Fruit fly (Drosophila melanogaster) whole organism, embryonic: ENCODE measurements around the gene CG18302.

Experiments
- Abd-B ChIP-seq: fragments of 200-800 bp; sonication (Bioruptor generic); optimal IDR thresholded peaks from 2 replicates; lab custom pipeline; 2018; ENCODE audit warnings: missing biosample characterization, mild to moderate bottlenecking, missing genetic modification characterization, moderate library complexity
- Antp ChIP-seq: fragments of 200-800 bp; sonication (Bioruptor generic); optimal IDR thresholded peaks from 3 replicates; lab custom pipeline; 2016; ENCODE audit warnings: missing biosample characterization, missing genetic modification characterization
- Bdp1 ChIP-seq: fragments of 200-800 bp; sonication (Bioruptor generic); optimal IDR thresholded peaks from 3 replicates; lab custom pipeline; 2016; ENCODE audit warnings: missing biosample characterization, missing genetic modification characterization
- Blimp-1 ChIP-seq: fragments of 200-800 bp; sonication (Bioruptor generic); optimal IDR thresholded peaks from 3 replicates; lab custom pipeline; 2018; ENCODE audit warnings: missing biosample characterization, missing genetic modification characterization, mild to moderate bottlenecking, moderate library complexity, missing genetic modification reagents
- CG10959 ChIP-seq: fragments of 200-800 bp; sonication (Bioruptor generic); IDR thresholded peaks from 2 replicates; pipeline ENCODE4 v1.3.6; 2022; ENCODE audit warnings: missing biosample characterization, missing genetic modification characterization
- CG14050 ChIP-seq: fragments of 200-800 bp; sonication (Bioruptor generic); IDR thresholded peaks from 3 replicates; pipeline ENCODE4 v1.3.6; 2022; ENCODE audit warnings: missing biosample characterization, missing genetic modification characterization
- CG14860 ChIP-seq: fragments of 200-800 bp; sonication (Bioruptor generic); IDR thresholded peaks from 3 replicates; pipeline ENCODE4 v1.3.6; 2022; ENCODE audit warnings: missing biosample characterization, missing genetic modification characterization; ENCODE audit not compliant: partially characterized antibody
- CG1529 ChIP-seq: fragments of 200-800 bp; sonication (Bioruptor generic); optimal IDR thresholded peaks from 3 replicates; lab custom pipeline; 2018; ENCODE audit warnings: missing biosample characterization, missing genetic modification characterization
- CG2129 ChIP-seq: fragments of 200-800 bp; sonication (Bioruptor generic); IDR thresholded peaks from 2 replicates; pipeline ENCODE4 v1.3.6; 2022; ENCODE audit warnings: missing biosample characterization, missing genetic modification characterization; ENCODE audit not compliant: partially characterized antibody
- CG31388 ChIP-seq: fragments of 200-800 bp; sonication (Bioruptor generic); optimal IDR thresholded peaks from 2 replicates; lab custom pipeline; 2016; ENCODE audit warnings: missing biosample characterization, missing genetic modification characterization
- CG3407 ChIP-seq: fragments of 200-800 bp; sonication (Bioruptor generic); optimal IDR thresholded peaks from 2 replicates; lab custom pipeline; 2018; ENCODE audit warnings: missing biosample characterization, mild to moderate bottlenecking, missing genetic modification characterization
- CG34376 ChIP-seq: fragments of 200-800 bp; sonication (Bioruptor generic); optimal IDR thresholded peaks from 2 replicates; lab custom pipeline; 2018; ENCODE audit warnings: missing biosample characterization, mild to moderate bottlenecking, missing genetic modification characterization
- CG3847 ChIP-seq: fragments of 200-800 bp; sonication (Bioruptor generic); IDR thresholded peaks from 2 replicates; pipeline ENCODE4 v1.3.6; 2022; ENCODE audit warnings: missing biosample characterization, missing genetic modification characterization
- CG3995 ChIP-seq: fragments of 200-800 bp; sonication (Bioruptor generic); optimal IDR thresholded peaks from 3 replicates; lab custom pipeline; 2016; ENCODE audit warnings: missing biosample characterization, missing genetic modification characterization
- CG5180 ChIP-seq: fragments of 200-800 bp; sonication (Bioruptor generic); optimal IDR thresholded peaks from 3 replicates; lab custom pipeline; 2017; ENCODE audit warnings: missing biosample characterization, missing genetic modification characterization, mild to moderate bottlenecking, moderate library complexity, missing genetic modification reagents
- CG6254 ChIP-seq: fragments of 200-800 bp; sonication (Bioruptor generic); optimal IDR thresholded peaks from 3 replicates; lab custom pipeline; 2017; ENCODE audit warnings: mild to moderate bottlenecking, missing biosample characterization, missing genetic modification reagents, missing genetic modification characterization
- CG9609 ChIP-seq: fragments of 200-800 bp; sonication (Bioruptor generic); optimal IDR thresholded peaks from 3 replicates; lab custom pipeline; 2016; ENCODE audit warnings: missing biosample characterization, missing genetic modification characterization
- Dad ChIP-seq: fragments of 200-800 bp; sonication (Bioruptor generic); optimal IDR thresholded peaks from 3 replicates; lab custom pipeline; 2016; ENCODE audit warnings: missing biosample characterization, missing genetic modification characterization
- Dbx ChIP-seq: fragments of 200-800 bp; sonication (Bioruptor generic); IDR thresholded peaks from 3 replicates; pipeline ENCODE4 v1.3.6; 2022; ENCODE audit warnings: missing biosample characterization, missing genetic modification characterization
- HHEX ChIP-seq: fragments of 200-800 bp; sonication (Bioruptor generic); optimal IDR thresholded peaks from 3 replicates; lab custom pipeline; 2017; ENCODE audit warnings: missing biosample characterization, mild to moderate bottlenecking, missing genetic modification characterization, missing genetic modification reagents
- Hr51 ChIP-seq, 2 experiments: fragments of 200-800 bp; sonication (Bioruptor generic); optimal IDR thresholded peaks; 2 replicates in 1 of 2; 3 replicates in 1 of 2; lab custom pipeline; 2016 to 2018; ENCODE audit warnings: missing biosample characterization in 2 of 2, missing genetic modification characterization in 2 of 2, mild to moderate bottlenecking in 1 of 2, moderate library complexity in 1 of 2
- Lim3 ChIP-seq: fragments of 200-800 bp; sonication (Bioruptor generic); IDR thresholded peaks from 2 replicates; pipeline ENCODE4 v1.3.6; 2022; ENCODE audit warnings: missing biosample characterization, missing genetic modification characterization
- Optix ChIP-seq: fragments of 200-800 bp; sonication (Bioruptor generic); IDR thresholded peaks from 3 replicates; pipeline ENCODE4 v1.3.6; 2022; ENCODE audit warnings: missing biosample characterization, missing genetic modification characterization
- Ptx1 ChIP-seq: fragments of 200-800 bp; sonication (Bioruptor generic); IDR thresholded peaks from 2 replicates; pipeline ENCODE4 v1.3.6; 2022; ENCODE audit warnings: missing biosample characterization, missing genetic modification characterization
- Sin3A ChIP-seq: fragments of >200 bp; optimal IDR thresholded peaks from 2 replicates; lab custom pipeline; 2018
- TFAM ChIP-seq: fragments of 200-800 bp; sonication (Bioruptor generic); optimal IDR thresholded peaks from 2 replicates; lab custom pipeline; 2017; ENCODE audit warnings: missing biosample characterization, missing genetic modification characterization, inconsistent platforms
- Tbp ChIP-seq: fragments of >200 bp; optimal IDR thresholded peaks from 2 replicates; lab custom pipeline; 2018; ENCODE audit warnings: missing biosample characterization, missing genetic modification characterization
- Xrp1 ChIP-seq: fragments of 200-800 bp; sonication (Bioruptor generic); IDR thresholded peaks from 2 replicates; pipeline ENCODE4 v1.3.6; 2022; ENCODE audit warnings: missing biosample characterization, missing genetic modification characterization
- ash1 ChIP-seq: fragments of 200-800 bp; sonication (Bioruptor generic); optimal IDR thresholded peaks from 2 replicates; lab custom pipeline; 2018; ENCODE audit warnings: missing biosample characterization, mild to moderate bottlenecking, missing genetic modification characterization
- btn ChIP-seq: fragments of 200-800 bp; sonication (Bioruptor generic); optimal IDR thresholded peaks from 2 replicates; lab custom pipeline; 2016; ENCODE audit warnings: missing biosample characterization, missing genetic modification characterization
- cad ChIP-seq: fragments of >200 bp; optimal IDR thresholded peaks from 2 replicates; lab custom pipeline; 2017; ENCODE audit warnings: missing biosample characterization, missing genetic modification characterization
- chm ChIP-seq: fragments of 200-800 bp; sonication (Bioruptor generic); IDR thresholded peaks from 2 replicates; pipeline ENCODE4 v1.3.6; 2022; ENCODE audit warnings: missing biosample characterization, missing genetic modification characterization
- corto ChIP-seq: fragments of 200-800 bp; sonication (Bioruptor generic); optimal IDR thresholded peaks from 2 replicates; lab custom pipeline; 2016; ENCODE audit warnings: missing biosample characterization, mild to moderate bottlenecking, missing genetic modification characterization, moderate library complexity
- dan ChIP-seq: fragments of 200-800 bp; sonication (Bioruptor generic); IDR thresholded peaks from 2 replicates; pipeline ENCODE4 v1.3.6; 2022; ENCODE audit warnings: missing biosample characterization, missing genetic modification characterization
- disco-r ChIP-seq: fragments of 200-800 bp; sonication (Bioruptor generic); optimal IDR thresholded peaks from 2 replicates; lab custom pipeline; 2016; ENCODE audit warnings: missing biosample characterization, missing genetic modification characterization
- grn ChIP-seq: fragments of 200-800 bp; sonication (Bioruptor generic); optimal IDR thresholded peaks from 3 replicates; lab custom pipeline; 2017; ENCODE audit warnings: missing biosample characterization, missing genetic modification characterization
- inv ChIP-seq: fragments of 200-800 bp; sonication (Bioruptor generic); IDR thresholded peaks from 2 replicates; pipeline ENCODE4 v1.3.6; 2022; ENCODE audit warnings: missing biosample characterization, missing genetic modification characterization; ENCODE audit not compliant: partially characterized antibody
- kni ChIP-seq: fragments of 200-800 bp; sonication (Bioruptor generic); optimal IDR thresholded peaks from 3 replicates; lab custom pipeline; 2017; ENCODE audit warnings: mild to moderate bottlenecking, missing biosample characterization, missing genetic modification reagents, missing genetic modification characterization
- mam ChIP-seq: fragments of 200-800 bp; sonication (Bioruptor generic); optimal IDR thresholded peaks from 3 replicates; lab custom pipeline; 2016; ENCODE audit warnings: missing biosample characterization, missing genetic modification characterization
- nmo ChIP-seq: fragments of 200-800 bp; sonication (Bioruptor generic); optimal IDR thresholded peaks from 2 replicates; lab custom pipeline; 2018; ENCODE audit warnings: missing biosample characterization, mild to moderate bottlenecking, missing genetic modification characterization, moderate library complexity
- odd ChIP-seq: fragments of 200-800 bp; sonication (Bioruptor generic); optimal IDR thresholded peaks from 2 replicates; lab custom pipeline; 2017; ENCODE audit warnings: missing biosample characterization, mild to moderate bottlenecking, missing genetic modification characterization
- pita ChIP-seq: fragments of 200-800 bp; sonication (Bioruptor generic); optimal IDR thresholded peaks from 2 replicates; lab custom pipeline; 2017; ENCODE audit warnings: missing biosample characterization, mild to moderate bottlenecking, missing genetic modification characterization
- prd ChIP-seq, 3 experiments: fragments of >200 bp in 2 of 3; fragments of 200-800 bp in 1 of 3; sonication (Bioruptor generic) in 1 of 3; optimal IDR thresholded peaks in 2 of 3; IDR thresholded peaks in 1 of 3; 2 replicates in 2 of 3; 3 replicates in 1 of 3; pipeline versions ENCODE4 v1.3.6 to Lab custom; 2017 to 2022; ENCODE audit warnings: missing biosample characterization in 1 of 3, missing genetic modification characterization in 1 of 3
- shn ChIP-seq: fragments of 200-800 bp; sonication (Bioruptor generic); optimal IDR thresholded peaks from 3 replicates; lab custom pipeline; 2016; ENCODE audit warnings: missing biosample characterization, missing genetic modification characterization
- slbo ChIP-seq: fragments of 200-800 bp; sonication (Bioruptor generic); IDR thresholded peaks from 2 replicates; pipeline ENCODE4 v1.3.6; 2022; ENCODE audit warnings: missing biosample characterization, missing genetic modification characterization
- so ChIP-seq: fragments of 200-800 bp; sonication (Bioruptor generic); IDR thresholded peaks from 3 replicates; pipeline ENCODE4 v1.3.6; 2022; ENCODE audit warnings: missing biosample characterization, missing genetic modification characterization
- sob ChIP-seq: fragments of 200-800 bp; sonication (Bioruptor generic); IDR thresholded peaks from 2 replicates; pipeline ENCODE4 v1.3.6; 2022; ENCODE audit warnings: missing biosample characterization, missing genetic modification characterization
- sr ChIP-seq: fragments of 200-800 bp; sonication (Bioruptor generic); IDR thresholded peaks from 3 replicates; pipeline ENCODE4 v1.3.6; 2022; ENCODE audit warnings: missing biosample characterization, missing genetic modification characterization
- tap ChIP-seq: fragments of 200-800 bp; optimal IDR thresholded peaks from 3 replicates; lab custom pipeline; 2019; ENCODE audit warnings: missing biosample characterization, mild to moderate bottlenecking, missing genetic modification characterization, moderate library complexity
- trem ChIP-seq: fragments of 200-800 bp; optimal IDR thresholded peaks from 3 replicates; lab custom pipeline; 2019; ENCODE audit warnings: missing biosample characterization, mild to moderate bottlenecking, missing genetic modification characterization, moderate library complexity
- vvl ChIP-seq: fragments of 200-800 bp; sonication (Bioruptor generic); IDR thresholded peaks from 2 replicates; pipeline ENCODE4 v1.3.6; 2022; ENCODE audit warnings: missing biosample characterization, missing genetic modification characterization
- wor ChIP-seq: fragments of 200-800 bp; sonication (Bioruptor generic); IDR thresholded peaks from 2 replicates; pipeline ENCODE4 v1.3.6; 2022; ENCODE audit warnings: missing biosample characterization, missing genetic modification characterization

CG18302 gene

DNA sequence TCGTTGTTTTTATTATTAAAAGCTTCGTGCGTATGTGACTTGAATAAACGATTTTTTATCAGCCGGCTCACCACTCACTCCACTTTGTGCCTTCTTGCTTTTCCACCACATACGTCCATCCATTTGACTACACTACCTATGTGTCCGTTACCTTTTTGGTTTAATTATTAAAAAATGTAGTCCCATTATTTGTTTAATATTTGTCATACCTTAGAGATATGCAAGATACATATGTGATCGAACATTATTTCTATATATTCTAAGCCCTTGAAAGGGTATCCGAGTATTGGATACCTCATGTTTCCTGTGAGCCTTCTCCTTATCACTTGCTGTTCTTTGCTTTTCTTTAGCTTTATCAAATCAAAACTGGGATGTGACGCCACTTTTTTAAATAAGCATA, 14.9 kb upstream of the CG18302 start (continued):
- TF ChIP-seq CG2129 (GFP tag; lab: Robert Waterston, UW): no peak
- TF ChIP-seq CG3407 (GFP tag; lab: Kevin White, UChicago): peak; percentile 19
- TF ChIP-seq disco-r (GFP tag; lab: Kevin White, UChicago): peak; percentile 10
- TF ChIP-seq chm: no peak
- peak; percentile 76 for TF ChIP-seq slbo (GFP tag; lab: Robert Waterston, UW)
- peak; percentile 54 for TF ChIP-seq tap (tag; lab: Kevin White, UChicago)
- TF ChIP-seq trem (tag; lab: Kevin White, UChicago): no peak
- TF ChIP-seq prd (optimal IDR thresholded peaks at IDR 0.05; lab: Kevin White, UChicago): no peak
- peak; percentile 64 for TF ChIP-seq prd (GFP tag; IDR thresholded peaks at IDR 0.05; lab: Robert Waterston, UW)
- TF ChIP-seq btn (GFP tag; lab: Kevin White, UChicago): no peak
- TF ChIP-seq mam (GFP tag; lab: Kevin White, UChicago): peak; percentile 60
- no peak for TF ChIP-seq sr (GFP tag; lab: Robert Waterston, UW)
- no peak for TF ChIP-seq pita (GFP tag; lab: Kevin White, UChicago)
- no peak for TF ChIP-seq ash1 (GFP tag; lab: Kevin White, UChicago)
- TF ChIP-seq inv (GFP tag; lab: Robert Waterston, UW): no peak
- peak; percentile 4 for TF ChIP-seq CG9609 (GFP tag; lab: Kevin White, UChicago)
- peak; percentile 15 for TF ChIP-seq CG5180
- TF ChIP-seq CG34376 (GFP tag; lab: Kevin White, UChicago): no peak
- TF ChIP-seq Blimp-1 (GFP tag; lab: Kevin White, UChicago): peak; percentile 54
- TF ChIP-seq CG6254 (GFP tag; lab: Kevin White, UChicago): no peak
- peak; percentile 80 for TF ChIP-seq Ptx1 (GFP tag; lab: Robert Waterston, UW)
- TF ChIP-seq kni: no peak
- no peak for TF ChIP-seq Lim3 (GFP tag; lab: Robert Waterston, UW)
- TF ChIP-seq Antp: peak; percentile 23
- TF ChIP-seq Dbx (GFP tag; lab: Robert Waterston, UW): peak; percentile 70; the same call in 1 of the 3 replicates
- no peak for TF ChIP-seq Tbp (GFP tag; lab: Kevin White, UChicago)
- TF ChIP-seq nmo (GFP tag; lab: Kevin White, UChicago): peak; percentile 51
- peak; percentile 74 for TF ChIP-seq Xrp1 (GFP tag; lab: Robert Waterston, UW)
- no peak for TF ChIP-seq CG31388 (GFP tag; lab: Kevin White, UChicago)
- TF ChIP-seq CG14050 (GFP tag; lab: Robert Waterston, UW): peak; percentile 58
- TF ChIP-seq CG1529 (GFP tag; lab: Kevin White, UChicago): no peak
- peak; percentile 14 for TF ChIP-seq odd (GFP tag; lab: Kevin White, UChicago)
- no peak for TF ChIP-seq Bdp1 (GFP tag; lab: Kevin White, UChicago)
- TF ChIP-seq Dad (GFP tag; lab: Kevin White, UChicago): no peak
- no peak for TF ChIP-seq wor
- no peak for TF ChIP-seq cad
- TF ChIP-seq CG3995 (GFP tag; lab: Kevin White, UChicago): no peak
- TF ChIP-seq Sin3A (lab: Kevin White, UChicago): no peak
- TF ChIP-seq Optix (GFP tag; lab: Robert Waterston, UW): no peak
- TF ChIP-seq Abd-B: peak; percentile 7
- TF ChIP-seq CG14860: no peak
- peak; percentile 24; the same call in 1 of the 3 replicates for TF ChIP-seq so
- peak in 1 of 2 experiments; percentile 72 for TF ChIP-seq Hr51 (GFP tag; optimal IDR thresholded peaks at IDR 0.05; lab: Kevin White, UChicago)
- TF ChIP-seq CG3847 (GFP tag; lab: Robert Waterston, UW): peak; percentile 52
- TF ChIP-seq CG10959: no peak
- peak; percentile 85 for TF ChIP-seq vvl (GFP tag; lab: Robert Waterston, UW)
- TF ChIP-seq shn: no peak
- peak; percentile 67 for TF ChIP-seq sob (GFP tag; lab: Robert Waterston, UW)
- peak; percentile 54 for TF ChIP-seq corto (GFP tag; lab: Kevin White, UChicago)
- TF ChIP-seq HHEX (GFP tag; lab: Kevin White, UChicago): peak; percentile 60
- TF ChIP-seq grn: peak; percentile 24
- no peak for TF ChIP-seq dan (GFP tag; lab: Robert Waterston, UW)
- TF ChIP-seq TFAM: no peak
